1 fruit fly cellular context compared by ENCODE assay signal in genomic region chr3L:13217968-13218367, dm6.
TF ChIP-seq lines count a peak whose summit lies in the region.

No protein-coding gene starts in this region.

TF ChIP-seq in whole organism, prepupa, 60 proteins besides CTCF, POLR2A, EP300 and RAD21 (continued from another document):
- TF ChIP-seq Smox (GFP tag; optimal IDR thresholded peaks at IDR 0.05; lab: Kevin White, UChicago) (no peak), CG4318 (GFP tag; optimal IDR thresholded peaks at IDR 0.05; lab: Kevin White, UChicago) (peak; percentile 9), cyc (GFP tag; optimal IDR thresholded peaks at IDR 0.05; lab: Kevin White, UChicago) (no peak), CG34406 (GFP tag; optimal IDR thresholded peaks at IDR 0.05; lab: Kevin White, UChicago) (no peak), dsx (GFP tag; optimal IDR thresholded peaks at IDR 0.05; lab: Kevin White, UChicago; ENCODE audit: poor library complexity, severe bottlenecking) (no peak), CG10669 (GFP tag; optimal IDR thresholded peaks at IDR 0.05; lab: Kevin White, UChicago) (no peak), svp (GFP tag; lab: Kevin White, UChicago) (no peak), fd59A (GFP tag; optimal IDR thresholded peaks at IDR 0.05; lab: Kevin White, UChicago) (no peak), CG7368 (GFP tag; optimal IDR thresholded peaks at IDR 0.05; lab: Kevin White, UChicago) (no peak), CG6792 (GFP tag; optimal IDR thresholded peaks at IDR 0.05; lab: Kevin White, UChicago) (no peak), acj6 (GFP tag; optimal IDR thresholded peaks at IDR 0.05; lab: Kevin White, UChicago) (peak; percentile 0), CG6854 (GFP tag; optimal IDR thresholded peaks at IDR 0.05; lab: Kevin White, UChicago) (no peak)
